Fruit fly (Drosophila melanogaster) whole organism, embryonic: ENCODE data around the gene iav.

Experiments
- CG14014 ChIP-seq: fragments of 200-800 bp; sonication (Bioruptor generic); IDR thresholded peaks from 2 replicates; pipeline ENCODE4 v1.3.6; 2022; ENCODE audit warnings: missing biosample characterization, missing genetic modification characterization
- CG8478 ChIP-seq: fragments of >200 bp; optimal IDR thresholded peaks from 2 replicates; lab custom pipeline; 2018
- Dp ChIP-seq: fragments of 200-800 bp; sonication (Bioruptor generic); optimal IDR thresholded peaks from 2 replicates; lab custom pipeline; 2018; ENCODE audit warnings: missing biosample characterization, mild to moderate bottlenecking, missing genetic modification characterization, moderate library complexity
- az2 ChIP-seq: fragments of 200-800 bp; sonication (Bioruptor generic); optimal IDR thresholded peaks from 3 replicates; lab custom pipeline; 2016; ENCODE audit warnings: missing biosample characterization, missing genetic modification characterization
- gt ChIP-seq: fragments of 200-800 bp; sonication (Bioruptor generic); IDR thresholded peaks from 2 replicates; pipeline ENCODE4 v1.3.6; 2022; ENCODE audit warnings: missing biosample characterization, missing genetic modification characterization

DNA sequence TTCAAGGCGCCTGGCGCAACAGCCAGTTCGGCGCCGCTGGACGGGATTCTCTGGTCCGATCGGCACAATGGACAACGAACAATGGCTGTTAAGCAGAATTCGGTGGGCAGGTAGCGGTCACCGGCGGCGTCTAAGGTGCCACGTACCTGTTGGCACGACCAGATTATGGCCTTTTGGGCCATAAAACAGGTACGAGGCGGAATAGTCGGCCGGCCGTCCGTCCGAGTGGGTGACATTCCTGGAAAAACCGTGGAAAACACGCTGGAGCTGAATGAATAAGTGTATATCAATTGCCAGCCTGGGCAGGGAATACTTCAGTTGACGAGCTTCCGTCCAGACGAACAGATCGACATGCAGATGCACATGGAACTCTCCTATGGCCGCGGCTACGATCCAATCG is 9.1 kb downstream of the iav start, which contains the start of gene Atx-1:
- TF ChIP-seq CG8478 (lab: Kevin White, UChicago) (no peak), gt (GFP tag; lab: Robert Waterston, UW) (no peak), CG14014 (GFP tag; lab: Robert Waterston, UW) (no peak), az2 (GFP tag; lab: Kevin White, UChicago) (no peak), Dp (no peak)
